Fruit fly (Drosophila melanogaster) whole organism, pupa: Measurements from ENCODE around the gene CG12236.

Source experiments
- CG10348 ChIP-seq: fragments of 200-800 bp; sonication (Bioruptor generic); IDR thresholded peaks from 2 replicates; pipeline ENCODE4 v1.3.6; 2022; ENCODE audit warnings: missing biosample characterization, missing genetic modification characterization
- CG12605 ChIP-seq: fragments of 200-800 bp; sonication (Bioruptor generic); IDR thresholded peaks from 2 replicates; pipeline ENCODE4 v1.3.6; 2022; ENCODE audit warnings: missing biosample characterization, missing genetic modification characterization
- CG13204 ChIP-seq: fragments of 200-800 bp; sonication (Bioruptor generic); optimal IDR thresholded peaks from 2 replicates; lab custom pipeline; 2018; ENCODE audit warnings: missing biosample characterization, mild to moderate bottlenecking, missing genetic modification characterization, moderate library complexity
- CG14655 ChIP-seq: fragments of 200-800 bp; sonication (Bioruptor generic); optimal IDR thresholded peaks from 3 replicates; lab custom pipeline; 2017; ENCODE audit warnings: mild to moderate bottlenecking, missing biosample characterization, missing genetic modification reagents, missing genetic modification characterization
- CG15710 ChIP-seq: fragments of 200-800 bp; sonication (Bioruptor generic); optimal IDR thresholded peaks from 2 replicates; lab custom pipeline; 2018; ENCODE audit warnings: missing biosample characterization, mild to moderate bottlenecking, missing genetic modification characterization, moderate library complexity
- CG17806 ChIP-seq: fragments of 200-800 bp; sonication (Bioruptor generic); optimal IDR thresholded peaks from 2 replicates; lab custom pipeline; 2018; ENCODE audit warnings: missing biosample characterization, mild to moderate bottlenecking, missing genetic modification characterization, moderate library complexity
- CG32121 ChIP-seq: fragments of 200-800 bp; sonication (Bioruptor generic); IDR thresholded peaks from 2 replicates; pipeline ENCODE4 v1.3.6; 2022; ENCODE audit warnings: missing biosample characterization, missing genetic modification characterization
- CG34367 ChIP-seq: fragments of 200-800 bp; sonication (Bioruptor generic); optimal IDR thresholded peaks from 2 replicates; lab custom pipeline; 2018; ENCODE audit warnings: missing biosample characterization, mild to moderate bottlenecking, missing genetic modification characterization
- CG4496 ChIP-seq: fragments of 200-800 bp; sonication (Bioruptor generic); IDR thresholded peaks from 3 replicates; pipeline ENCODE4 v1.3.6; 2022; ENCODE audit warnings: missing biosample characterization, missing genetic modification characterization
- CG8159 ChIP-seq: fragments of 200-800 bp; sonication (Bioruptor generic); optimal IDR thresholded peaks from 3 replicates; lab custom pipeline; 2018; ENCODE audit warnings: missing biosample characterization, mild to moderate bottlenecking, missing genetic modification characterization, moderate library complexity
- CG8301 ChIP-seq: fragments of 200-800 bp; sonication (Bioruptor generic); optimal IDR thresholded peaks from 2 replicates; lab custom pipeline; 2018; ENCODE audit warnings: missing biosample characterization, mild to moderate bottlenecking, missing genetic modification characterization
- CG9948 ChIP-seq: fragments of 200-800 bp; sonication (Bioruptor generic); optimal IDR thresholded peaks from 2 replicates; lab custom pipeline; 2018; ENCODE audit warnings: missing biosample characterization, mild to moderate bottlenecking, missing genetic modification characterization, moderate library complexity
- D1 ChIP-seq: fragments of 200-800 bp; sonication (Bioruptor generic); optimal IDR thresholded peaks from 2 replicates; lab custom pipeline; 2018; ENCODE audit warnings: missing biosample characterization, mild to moderate bottlenecking, missing genetic modification characterization, moderate library complexity
- EcR ChIP-seq: fragments of 200-800 bp; sonication (Bioruptor generic); optimal IDR thresholded peaks from 3 replicates; lab custom pipeline; 2019; ENCODE audit warnings: missing biosample characterization, missing genetic modification characterization, mild to moderate bottlenecking, moderate library complexity, missing genetic modification reagents
- Ets98B ChIP-seq: fragments of 200-800 bp; sonication (Bioruptor generic); IDR thresholded peaks from 2 replicates; pipeline ENCODE4 v1.3.6; 2022; ENCODE audit warnings: missing biosample characterization, missing genetic modification characterization
- Pif1A ChIP-seq: fragments of 200-800 bp; sonication (Bioruptor generic); optimal IDR thresholded peaks from 3 replicates; lab custom pipeline; 2016; ENCODE audit warnings: missing biosample characterization, missing genetic modification characterization
- Pif1B ChIP-seq: fragments of 200-800 bp; sonication (Bioruptor generic); optimal IDR thresholded peaks from 3 replicates; lab custom pipeline; 2016; ENCODE audit warnings: missing biosample characterization, missing genetic modification characterization
- Snoo ChIP-seq: fragments of 200-800 bp; sonication (Bioruptor generic); optimal IDR thresholded peaks from 3 replicates; lab custom pipeline; 2017; ENCODE audit warnings: missing biosample characterization, mild to moderate bottlenecking, missing genetic modification characterization, inconsistent platforms
- fd96Ca ChIP-seq: fragments of 200-800 bp; sonication (Bioruptor generic); IDR thresholded peaks from 3 replicates; pipeline ENCODE4 v1.3.6; 2022; ENCODE audit warnings: missing biosample characterization, missing genetic modification characterization
- gl ChIP-seq: fragments of 200-800 bp; sonication (Bioruptor generic); optimal IDR thresholded peaks from 2 replicates; lab custom pipeline; 2018; ENCODE audit warnings: missing biosample characterization, mild to moderate bottlenecking, missing genetic modification characterization
- rn ChIP-seq: fragments of 200-800 bp; sonication (Bioruptor generic); IDR thresholded peaks from 2 replicates; pipeline ENCODE4 v1.3.6; 2022; ENCODE audit warnings: missing biosample characterization, missing genetic modification characterization

Gene CG12236

dm6 chrX:5924378-5924777 lies 16.4 kb downstream of the CG12236 start:
- TF ChIP-seq CG14655 (GFP tag; lab: Kevin White, UChicago): peak; percentile 91
- TF ChIP-seq gl (tag; lab: Kevin White, UChicago): no peak
- peak; percentile 54 for TF ChIP-seq Pif1A (GFP tag; lab: Kevin White, UChicago)
- no peak for TF ChIP-seq Snoo (tag; lab: Kevin White, UChicago)
- no peak for TF ChIP-seq CG15710 (tag; lab: Kevin White, UChicago)
- TF ChIP-seq D1 (tag; lab: Kevin White, UChicago): peak; percentile 31
- 0 out of 2 replicates have a peak, but pooled peaks have one; percentile 14 for TF ChIP-seq CG32121
- no peak for TF ChIP-seq CG10348 (GFP tag; lab: Robert Waterston, UW)
- peak; percentile 84 for TF ChIP-seq CG8301 (tag; lab: Kevin White, UChicago)
- TF ChIP-seq CG9948: peak; percentile 59
- peak; percentile 37 for TF ChIP-seq CG34367 (tag; lab: Kevin White, UChicago)
- peak; percentile 65 for TF ChIP-seq Ets98B
- TF ChIP-seq CG13204 (GFP tag; lab: Kevin White, UChicago): no peak
- TF ChIP-seq CG8159 (tag; lab: Kevin White, UChicago): peak; percentile 26
- TF ChIP-seq Pif1B (GFP tag; lab: Kevin White, UChicago): peak; percentile 64
- TF ChIP-seq CG17806 (tag; lab: Kevin White, UChicago): peak; percentile 42
- TF ChIP-seq EcR (GFP tag; lab: Kevin White, UChicago): no peak
- TF ChIP-seq rn (GFP tag; lab: Robert Waterston, UW): 0 out of 2 replicates have a peak, but pooled peaks have one; percentile 33
- peak; percentile 67 for TF ChIP-seq CG12605 (GFP tag; lab: Robert Waterston, UW)
- TF ChIP-seq CG4496 (GFP tag; lab: Robert Waterston, UW): peak; percentile 82
- TF ChIP-seq fd96Ca (GFP tag; lab: Robert Waterston, UW): peak; percentile 59; the same call in 2 of the 3 replicates
- TF ChIP-seq, all 21 proteins: peak for 15

- peak; percentile 84 for TF ChIP-seq fd96Ca (GFP tag; lab: Robert Waterston, UW)
- TF ChIP-seq gl (tag; lab: Kevin White, UChicago): peak; percentile 64
- TF ChIP-seq CG8159 (tag; lab: Kevin White, UChicago): peak; percentile 85
- TF ChIP-seq EcR (GFP tag; lab: Kevin White, UChicago): peak; percentile 89
- peak; percentile 87 for TF ChIP-seq Ets98B
- peak; percentile 84 for TF ChIP-seq CG15710 (tag; lab: Kevin White, UChicago)
- TF ChIP-seq D1 (tag; lab: Kevin White, UChicago): peak; percentile 46
- TF ChIP-seq CG34367 (tag; lab: Kevin White, UChicago): peak; percentile 84
- peak; percentile 16 for TF ChIP-seq CG13204 (GFP tag; lab: Kevin White, UChicago)
- peak; percentile 93 for TF ChIP-seq CG4496 (GFP tag; lab: Robert Waterston, UW)
- TF ChIP-seq Snoo (tag; lab: Kevin White, UChicago): peak; percentile 57
- TF ChIP-seq CG10348 (GFP tag; lab: Robert Waterston, UW): no peak
- peak; percentile 91 for TF ChIP-seq CG12605 (GFP tag; lab: Robert Waterston, UW)
- TF ChIP-seq CG32121: peak; percentile 49; the same call in 1 of the 2 replicates
- TF ChIP-seq CG9948: peak; percentile 81
- TF ChIP-seq Pif1A (GFP tag; lab: Kevin White, UChicago): peak; percentile 74
- peak; percentile 92 for TF ChIP-seq CG8301 (tag; lab: Kevin White, UChicago)
- peak; percentile 79 for TF ChIP-seq Pif1B (GFP tag; lab: Kevin White, UChicago)
- peak; percentile 97 for TF ChIP-seq CG17806 (tag; lab: Kevin White, UChicago)
- peak; percentile 94 for TF ChIP-seq CG14655 (GFP tag; lab: Kevin White, UChicago)
- peak; percentile 75 for TF ChIP-seq rn (GFP tag; lab: Robert Waterston, UW)
Observed at dm6 chrX:5925793-5926418, 18.0 kb downstream of the CG12236 start.

- TF ChIP-seq CG12605 (GFP tag; lab: Robert Waterston, UW) (peak; percentile 74), CG17806 (tag; lab: Kevin White, UChicago) (peak; percentile 73), CG4496 (GFP tag; lab: Robert Waterston, UW) (peak; percentile 70; the same call in 2 of the 3 replicates), CG8159 (tag; lab: Kevin White, UChicago) (peak; percentile 65), EcR (GFP tag; lab: Kevin White, UChicago) (no peak), rn (GFP tag; lab: Robert Waterston, UW) (no peak), fd96Ca (GFP tag; lab: Robert Waterston, UW) (peak; percentile 84), CG15710 (tag; lab: Kevin White, UChicago) (peak; percentile 62), Ets98B (peak; percentile 70), gl (tag; lab: Kevin White, UChicago) (peak; percentile 28), Pif1A (GFP tag; lab: Kevin White, UChicago) (peak; percentile 53), CG13204 (GFP tag; lab: Kevin White, UChicago) (no peak), CG34367 (tag; lab: Kevin White, UChicago) (peak; percentile 76), Pif1B (GFP tag; lab: Kevin White, UChicago) (peak; percentile 57), CG14655 (GFP tag; lab: Kevin White, UChicago) (peak; percentile 77), Snoo (tag; lab: Kevin White, UChicago) (no peak), CG8301 (tag; lab: Kevin White, UChicago) (peak; percentile 72), CG32121 (peak; percentile 49; the same call in 1 of the 2 replicates), CG9948 (peak; percentile 75), CG10348 (GFP tag; lab: Robert Waterston, UW) (no peak), D1 (tag; lab: Kevin White, UChicago) (no peak)
Observed at dm6 chrX:5926718-5927117, 18.8 kb downstream of the CG12236 start.

- TF ChIP-seq CG12605 (GFP tag; lab: Robert Waterston, UW) (peak; percentile 77), CG8159 (tag; lab: Kevin White, UChicago) (peak; percentile 64), Snoo (tag; lab: Kevin White, UChicago) (peak; percentile 49), EcR (GFP tag; lab: Kevin White, UChicago) (no peak), gl (tag; lab: Kevin White, UChicago) (peak; percentile 59), CG15710 (tag; lab: Kevin White, UChicago) (peak; percentile 70), CG4496 (GFP tag; lab: Robert Waterston, UW) (peak; percentile 91; the same call in 2 of the 3 replicates), CG14655 (GFP tag; lab: Kevin White, UChicago) (peak; percentile 87), Pif1B (GFP tag; lab: Kevin White, UChicago) (peak; percentile 87), CG10348 (GFP tag; lab: Robert Waterston, UW) (0 out of 2 replicates have a peak, but pooled peaks have one; percentile 6), CG13204 (GFP tag; lab: Kevin White, UChicago) (no peak), CG8301 (tag; lab: Kevin White, UChicago) (peak; percentile 90), CG32121 (peak; percentile 65), Ets98B (peak; percentile 88), D1 (tag; lab: Kevin White, UChicago) (no peak), rn (GFP tag; lab: Robert Waterston, UW) (peak; percentile 49), Pif1A (GFP tag; lab: Kevin White, UChicago) (peak; percentile 85), CG17806 (tag; lab: Kevin White, UChicago) (peak; percentile 67), CG34367 (tag; lab: Kevin White, UChicago) (peak; percentile 67), CG9948 (peak; percentile 63), fd96Ca (GFP tag; lab: Robert Waterston, UW) (peak; percentile 90)
Observed at dm6 chrX:5932345-5932995, 24.5 kb downstream of the CG12236 start.
